Worm (Caenorhabditis elegans) whole organism, L1 larva: ENCODE results near the gene mac-1.
A peak's percentile ranks its signal among the peaks of the same experiment; 100 is the strongest.

Source experiments
- C04F5.9 ChIP-seq: sonication (generic microtip); optimal IDR thresholded peaks from 2 replicates; lab custom pipeline; 2016; ENCODE audit warnings: missing genetic modification characterization, missing compliant biosample characterization
- C34B4.2 ChIP-seq: sonication (generic microtip); optimal IDR thresholded peaks from 2 replicates; lab custom pipeline; 2017; ENCODE audit warnings: mild to moderate bottlenecking, missing genetic modification characterization, missing compliant biosample characterization
- F16B12.6 ChIP-seq: fragments of 150-350 bp; optimal IDR thresholded peaks from 2 replicates; lab custom pipeline; 2014; ENCODE audit warnings: missing biosample characterization, missing genetic modification characterization
- Y116A8C.19 ChIP-seq: sonication (generic microtip); optimal IDR thresholded peaks from 2 replicates; lab custom pipeline; 2016; ENCODE audit warnings: missing compliant biosample characterization, missing genetic modification characterization, borderline replicate concordance
- ceh-8 ChIP-seq: fragments of 200-800 bp; sonication (Bioruptor generic); optimal IDR thresholded peaks from 2 replicates; lab custom pipeline; 2018; ENCODE audit warnings: mild to moderate bottlenecking, missing genetic modification characterization, moderate library complexity, missing compliant biosample characterization
- ceh-82 ChIP-seq, 3 experiments: fragments of 150-350 bp in 1 of 3; sonication (generic microtip) in 2 of 3; optimal IDR thresholded peaks; 2 replicates each; lab custom pipeline; 2014 to 2017; ENCODE audit warnings: missing biosample characterization in 3 of 3, missing genetic modification characterization in 3 of 3
- ceh-88 ChIP-seq: fragments of 200-800 bp; sonication (Bioruptor generic); IDR thresholded peaks from 2 replicates; pipeline ENCODE4 v1.3.6; 2022; ENCODE audit warnings: missing genetic modification characterization, missing compliant biosample characterization
- ceh-90 ChIP-seq: sonication (generic microtip); optimal IDR thresholded peaks from 2 replicates; lab custom pipeline; 2016; ENCODE audit warnings: missing genetic modification characterization, missing compliant biosample characterization
- efl-1 ChIP-seq, 4 experiments: fragments of 150-350 bp; optimal IDR thresholded peaks in 3 of 4; peaks in 1 of 4; 1 replicate in 1 of 4; 2 replicates in 3 of 4; lab custom pipeline; 2014; ENCODE audit warnings: missing biosample characterization in 2 of 4, missing genetic modification characterization in 2 of 4, missing genetic modification reagents in 2 of 4
- efl-3 ChIP-seq: fragments of 200-800 bp; sonication (Bioruptor generic); optimal IDR thresholded peaks from 2 replicates; lab custom pipeline; 2018; ENCODE audit warnings: mild to moderate bottlenecking, missing genetic modification characterization, missing compliant biosample characterization
- egl-27 ChIP-seq, 2 experiments: fragments of 150-350 bp in 1 of 2; sonication (generic microtip); optimal IDR thresholded peaks; 3 replicates each; lab custom pipeline; 2017 to 2018; ENCODE audit warnings: missing biosample characterization in 2 of 2, missing genetic modification characterization in 2 of 2, missing genetic modification reagents in 2 of 2
- grh-1 ChIP-seq: fragments of 200-800 bp; sonication (Bioruptor generic); IDR thresholded peaks from 2 replicates; pipeline ENCODE4 v1.3.6; 2022; ENCODE audit warnings: missing genetic modification reagents, missing genetic modification characterization, missing compliant biosample characterization
- hlh-17 ChIP-seq: fragments of 200-800 bp; sonication (Bioruptor generic); optimal IDR thresholded peaks from 2 replicates; lab custom pipeline; 2018; ENCODE audit warnings: missing genetic modification characterization, mild to moderate bottlenecking, missing compliant biosample characterization, moderate library complexity, borderline replicate concordance
- hlh-4 ChIP-seq: sonication (generic microtip); optimal IDR thresholded peaks from 2 replicates; lab custom pipeline; 2016; ENCODE audit warnings: mild to moderate bottlenecking, missing genetic modification characterization, missing compliant biosample characterization
- irx-1 ChIP-seq: sonication (generic microtip); optimal IDR thresholded peaks from 2 replicates; lab custom pipeline; 2016; ENCODE audit warnings: missing genetic modification characterization, missing compliant biosample characterization
- isw-1 ChIP-seq: fragments of 200-800 bp; sonication (Bioruptor generic); IDR thresholded peaks from 2 replicates; pipeline ENCODE4 v1.3.6; 2022; ENCODE audit warnings: missing genetic modification characterization, missing compliant biosample characterization
- lin-15B ChIP-seq: fragments of 150-350 bp; sonication (generic microtip); optimal IDR thresholded peaks from 3 replicates; lab custom pipeline; 2014; ENCODE audit warnings: missing biosample characterization, missing genetic modification characterization
- lin-35 ChIP-seq, 2 experiments: fragments of 150-350 bp; optimal IDR thresholded peaks; 2 replicates each; lab custom pipeline; 2014; ENCODE audit warnings: missing biosample characterization in 2 of 2, missing genetic modification characterization in 2 of 2, missing genetic modification reagents in 2 of 2
- lin-39 ChIP-seq: fragments of 150-350 bp; optimal IDR thresholded peaks from 2 replicates; lab custom pipeline; 2014; ENCODE audit warnings: missing biosample characterization, missing genetic modification reagents, missing genetic modification characterization
- nhr-12 ChIP-seq: sonication (generic microtip); optimal IDR thresholded peaks from 2 replicates; lab custom pipeline; 2017; ENCODE audit warnings: missing biosample characterization, missing genetic modification characterization
- nhr-237 ChIP-seq: fragments of 150-350 bp; optimal IDR thresholded peaks from 2 replicates; lab custom pipeline; 2014; ENCODE audit warnings: missing biosample characterization, missing genetic modification characterization
- nhr-90 ChIP-seq: sonication (generic microtip); optimal IDR thresholded peaks from 2 replicates; lab custom pipeline; 2016; ENCODE audit warnings: mild to moderate bottlenecking, missing genetic modification characterization, missing compliant biosample characterization; ENCODE audit not compliant: poor library complexity
- skn-1 ChIP-seq: fragments of 150-350 bp; optimal IDR thresholded peaks from 2 replicates; lab custom pipeline; 2014; ENCODE audit warnings: missing biosample characterization, missing genetic modification characterization
- snpc-4 ChIP-seq: fragments of 150-350 bp; optimal IDR thresholded peaks from 2 replicates; lab custom pipeline; 2014; ENCODE audit warnings: missing biosample characterization, missing genetic modification characterization
- sox-4 ChIP-seq: sonication (generic microtip); optimal IDR thresholded peaks from 2 replicates; lab custom pipeline; 2016; ENCODE audit warnings: missing genetic modification characterization, missing compliant biosample characterization
- sup-37 ChIP-seq: fragments of 200-800 bp; sonication (Bioruptor generic); optimal IDR thresholded peaks from 2 replicates; lab custom pipeline; 2018; ENCODE audit warnings: mild to moderate bottlenecking, missing genetic modification characterization, missing compliant biosample characterization
- tlp-1 ChIP-seq: fragments of 150-350 bp; optimal IDR thresholded peaks from 2 replicates; lab custom pipeline; 2014; ENCODE audit warnings: missing biosample characterization, missing genetic modification characterization
- zip-4 ChIP-seq: fragments of 200-800 bp; sonication (Bioruptor generic); optimal IDR thresholded peaks from 2 replicates; lab custom pipeline; 2018; ENCODE audit warnings: mild to moderate bottlenecking, missing genetic modification characterization, moderate library complexity, missing compliant biosample characterization

Gene mac-1

DNA sequence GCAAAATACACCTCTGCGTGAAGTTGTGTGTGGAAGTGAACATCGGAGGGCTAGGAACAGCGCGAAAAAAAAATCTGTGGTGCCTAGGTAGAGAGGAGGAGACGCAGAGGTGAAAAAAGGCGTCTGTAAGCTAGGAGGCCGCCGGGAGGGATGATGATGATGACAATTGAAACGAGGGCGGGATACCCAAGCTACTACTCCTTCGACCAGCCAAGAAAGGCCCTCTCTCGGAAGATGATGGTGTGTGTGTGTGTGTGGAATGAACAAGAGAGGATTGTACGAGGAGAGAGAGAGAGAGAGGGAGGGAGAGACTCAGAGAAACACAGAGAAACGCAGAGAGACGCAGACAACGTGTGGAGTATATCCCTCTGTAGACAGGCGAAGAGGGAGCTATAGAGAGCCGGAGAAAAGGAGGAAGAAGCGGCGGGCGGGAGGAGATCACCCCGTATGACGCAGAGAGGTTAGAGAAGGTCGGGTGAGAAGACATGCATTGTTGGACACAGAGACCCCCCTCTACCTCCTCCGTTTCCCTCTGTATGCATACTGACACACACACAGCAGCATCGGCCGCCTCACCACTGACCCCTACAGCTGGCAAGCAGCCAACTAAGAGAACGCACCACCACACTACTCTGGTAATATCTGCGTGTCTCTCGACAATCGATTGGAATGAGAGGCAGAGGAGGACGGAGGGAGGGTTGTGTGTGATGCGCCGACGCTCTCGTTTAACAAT lies 14.4 kb upstream of the mac-1 start (continued):
- TF ChIP-seq skn-1 (tag; lab: Kevin White, UChicago) (peak; percentile 63), lin-15B (tag; lab: Kevin White, UChicago) (peak; percentile 27), irx-1 (tag; lab: Kevin White, UChicago) (peak; percentile 78), nhr-237 (tag; lab: Kevin White, UChicago) (peak; percentile 29), hlh-17 (no peak), grh-1 (GFP tag; lab: Robert Waterston, UW) (peak; percentile 60), snpc-4 (tag; lab: Kevin White, UChicago) (peak; percentile 54), egl-27 (tag; optimal IDR thresholded peaks at IDR 0.05; lab: Kevin White, UChicago) (peak; percentile 37 to 55), lin-35 (GFP tag; optimal IDR thresholded peaks at IDR 0.05; lab: Kevin White, UChicago) (peak; percentile 56 to 76), Y116A8C.19 (tag; lab: Kevin White, UChicago) (no peak)

DNA sequence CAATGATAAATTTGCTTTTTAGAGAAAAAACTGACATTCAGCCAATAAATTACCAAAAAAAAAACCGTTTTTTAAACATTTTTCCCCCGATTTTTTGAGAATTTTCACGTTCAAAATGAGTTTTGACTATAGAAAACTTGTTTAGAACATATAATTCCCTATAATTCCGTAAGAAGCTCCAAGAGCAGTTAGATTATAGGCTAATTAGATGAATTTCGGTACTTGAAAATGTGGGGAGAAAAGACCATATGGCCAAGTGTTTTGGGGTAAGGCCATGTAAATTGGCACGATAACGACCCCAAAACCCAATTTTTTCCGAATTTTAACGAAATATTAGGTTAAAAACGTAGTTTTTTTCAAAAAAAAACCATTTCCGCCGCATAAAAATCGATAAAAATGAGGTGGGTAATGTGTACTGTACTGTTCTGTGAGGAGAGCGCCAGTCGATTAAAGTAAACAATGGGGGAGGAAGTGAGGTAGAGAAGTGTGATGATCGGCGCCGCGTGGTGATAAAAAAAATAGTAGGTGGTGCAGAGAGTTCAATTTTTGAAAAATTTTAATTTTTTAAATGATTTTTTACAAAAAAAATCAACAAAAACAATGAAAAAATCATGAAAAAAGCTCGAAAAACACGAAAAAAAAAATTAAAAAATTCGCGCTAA lies 12.5 kb upstream of the mac-1 start:
- TF ChIP-seq skn-1 (tag; lab: Kevin White, UChicago), result peak; percentile 18
- TF ChIP-seq zip-4 (GFP tag; lab: Kevin White, UChicago), result no peak

DNA sequence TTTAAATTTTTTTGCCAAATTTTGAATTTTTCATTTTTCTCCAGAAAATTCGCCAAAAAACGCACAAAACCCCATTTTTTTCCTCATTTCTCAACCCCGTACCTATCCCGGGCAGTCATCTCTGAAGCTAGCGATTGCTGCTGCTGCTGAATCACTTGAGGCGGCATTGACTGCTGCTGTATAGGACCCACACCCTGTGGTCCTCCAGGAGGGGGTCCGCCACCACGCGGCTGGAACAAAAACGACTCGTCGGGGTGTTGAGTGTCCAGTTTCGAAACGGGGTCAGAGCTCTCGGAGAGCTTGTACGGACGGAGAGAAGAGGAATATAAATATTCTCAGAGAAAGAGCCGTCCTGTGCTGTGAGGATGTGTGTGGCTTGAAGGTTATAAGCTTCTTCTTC lies 9.6 kb upstream of the mac-1 start, which contains the start of gene sam-10:
sam-10 (minus strand) TSS at position 167 of the 400 bp plus-strand sequence.
- TF ChIP-seq Y116A8C.19 (tag; lab: Kevin White, UChicago) (no peak), sup-37 (no peak)

DNA sequence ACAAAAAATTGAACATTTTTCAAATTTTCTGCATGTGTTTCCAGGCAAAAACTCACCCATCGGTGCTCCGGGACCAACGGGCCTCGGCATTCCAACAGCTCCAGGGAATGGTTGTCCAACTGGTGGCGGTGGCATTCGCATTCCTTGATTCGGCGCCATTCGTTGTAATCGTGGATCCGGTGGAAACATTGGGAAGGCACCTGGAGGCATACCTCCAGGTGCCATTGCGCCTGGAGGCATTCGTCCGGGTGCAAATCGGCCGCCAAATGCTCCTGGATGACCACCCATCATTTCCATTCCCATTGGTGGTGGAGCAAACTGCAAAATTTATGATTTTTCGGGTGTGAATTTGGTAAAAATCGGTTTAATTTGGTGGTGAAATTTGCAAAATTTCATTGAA lies 5.8 kb upstream of the mac-1 start:
- TF ChIP-seq sox-4 (tag; lab: Kevin White, UChicago) (no peak), C04F5.9 (tag; lab: Kevin White, UChicago) (no peak), efl-3 (GFP tag; lab: Kevin White, UChicago) (no peak), nhr-90 (tag; lab: Kevin White, UChicago) (no peak), nhr-12 (tag; lab: Kevin White, UChicago) (no peak), ceh-88 (no peak), C34B4.2 (tag; lab: Kevin White, UChicago) (no peak), ceh-82 (tag; optimal IDR thresholded peaks at IDR 0.05; lab: Kevin White, UChicago) (no peak), efl-1 (optimal IDR thresholded peaks at IDR 0.05; lab: Kevin White, UChicago) (no peak), efl-1 (GFP tag; optimal IDR thresholded peaks at IDR 0.05 in 1 of 2; lab: Kevin White, UChicago) (no peak), isw-1 (GFP tag; lab: Robert Waterston, UW) (no peak), tlp-1 (tag; lab: Kevin White, UChicago) (no peak), hlh-4 (no peak), lin-39 (no peak), ceh-90 (tag; lab: Kevin White, UChicago) (no peak), F16B12.6 (tag; lab: Kevin White, UChicago) (no peak)

DNA sequence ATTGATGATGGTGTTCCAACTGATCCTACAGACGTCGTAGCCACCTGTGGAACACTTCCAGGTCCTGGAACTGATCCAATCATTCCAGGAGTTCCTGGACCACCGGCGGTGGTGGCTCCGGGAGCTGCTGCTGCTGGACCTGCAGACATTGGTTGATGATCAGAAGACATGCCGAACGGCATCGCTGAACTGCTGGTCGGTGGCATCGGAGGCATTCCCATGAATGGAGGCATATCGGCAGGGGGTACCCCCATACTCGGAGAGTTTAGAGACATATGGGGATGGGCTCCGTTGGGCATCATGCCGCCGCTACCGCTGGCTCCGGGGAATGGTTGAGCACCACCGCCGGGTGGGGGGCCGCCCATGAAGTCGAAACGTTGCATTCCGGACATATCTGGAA lies 4.6 kb upstream of the mac-1 start:
- no peak for TF ChIP-seq Y116A8C.19 (tag; lab: Kevin White, UChicago)
- TF ChIP-seq ceh-8 (GFP tag; lab: Kevin White, UChicago), result peak; percentile 28

DNA sequence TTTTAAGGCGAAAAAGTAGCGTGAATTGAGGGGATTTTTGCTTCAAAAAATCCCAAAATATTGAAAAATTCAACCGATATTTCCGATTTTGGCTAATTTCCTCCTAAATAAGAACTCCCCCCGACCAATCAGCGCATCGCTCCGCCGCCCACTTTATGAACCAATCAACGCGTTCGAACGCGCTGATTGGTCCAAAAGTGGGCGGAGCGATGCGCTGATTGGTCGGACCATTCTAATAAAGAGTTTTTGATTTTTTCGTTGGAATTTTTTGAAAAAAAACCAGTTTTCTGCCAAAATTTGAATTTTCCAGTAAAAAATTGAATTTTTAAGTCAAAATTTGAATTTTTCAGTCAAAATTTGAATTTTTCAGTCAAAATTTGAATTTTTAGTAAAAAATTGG lies 524 bp upstream of the mac-1 start:
- no peak for TF ChIP-seq zip-4 (GFP tag; lab: Kevin White, UChicago)
- no peak for TF ChIP-seq hlh-4
- no peak for TF ChIP-seq C34B4.2 (tag; lab: Kevin White, UChicago)
- no peak for TF ChIP-seq lin-35 (GFP tag; optimal IDR thresholded peaks at IDR 0.05; lab: Kevin White, UChicago)
- TF ChIP-seq grh-1 (GFP tag; lab: Robert Waterston, UW), result 0 out of 2 replicates have a peak, but pooled peaks have one; percentile 6
